Fruit fly (Drosophila melanogaster) Kc167 (cell line): Measurements from ENCODE around the gene CG7916.

Experiments used
- Myc ChIP-seq: fragments of >200 bp; optimal IDR thresholded peaks from 2 replicates; lab custom pipeline; 2017; ENCODE audit warnings: missing external identifiers
- Sin3A ChIP-seq: fragments of >200 bp; optimal IDR thresholded peaks from 2 replicates; lab custom pipeline; 2018; ENCODE audit warnings: missing external identifiers
- h ChIP-seq: fragments of >200 bp; optimal IDR thresholded peaks from 3 replicates; lab custom pipeline; 2018; ENCODE audit warnings: missing external identifiers
- insv ChIP-seq: fragments of >200 bp; optimal IDR thresholded peaks from 3 replicates; lab custom pipeline; 2018; ENCODE audit warnings: missing external identifiers
- psq ChIP-seq: fragments of >200 bp; optimal IDR thresholded peaks from 2 replicates; lab custom pipeline; 2017; ENCODE audit warnings: missing external identifiers
- ttk ChIP-seq: sonication (Bioruptor generic); optimal IDR thresholded peaks from 2 replicates; lab custom pipeline; 2017; ENCODE audit warnings: missing external identifiers

Gene CG7916

dm6 chr2L:13813604-13814178 is 32.9 kb upstream of the CG7916 start, which contains the start of gene Sos:
Gene Sos, plus strand, starts transcription at chr2L:13813816.
- TF ChIP-seq h (lab: Kevin White, UChicago) (no peak), psq (lab: Kevin White, UChicago) (no peak), ttk (no peak)

dm6 chr2L:13820176-13820575 is 26.4 kb upstream of the CG7916 start:
- TF ChIP-seq ttk = no peak
- no peak for TF ChIP-seq psq (lab: Kevin White, UChicago)
- no peak for TF ChIP-seq h (lab: Kevin White, UChicago)
- TF ChIP-seq Myc (lab: Kevin White, UChicago) = no peak
- TF ChIP-seq Sin3A (lab: Kevin White, UChicago) = no peak
- TF ChIP-seq insv (lab: Kevin White, UChicago) = no peak

- no peak for TF ChIP-seq Myc (lab: Kevin White, UChicago)
- TF ChIP-seq ttk = no peak
- no peak for TF ChIP-seq insv (lab: Kevin White, UChicago)
- TF ChIP-seq psq (lab: Kevin White, UChicago) = no peak
- no peak for TF ChIP-seq Sin3A (lab: Kevin White, UChicago)
- TF ChIP-seq h (lab: Kevin White, UChicago) = no peak
These were observed 25.6 kb upstream of the CG7916 start, which contains the start of gene b for dm6 chr2L:13820948-13821347. Gene b, plus strand, starts transcription at chr2L:13821248.

- TF ChIP-seq Sin3A (lab: Kevin White, UChicago) (no peak), ttk (no peak), insv (lab: Kevin White, UChicago) (no peak), h (lab: Kevin White, UChicago) (no peak), Myc (lab: Kevin White, UChicago) (no peak), psq (lab: Kevin White, UChicago) (no peak)
These were observed 19.0 kb upstream of the CG7916 start, which contains the start of gene PolG1 for dm6 chr2L:13827557-13827956. Gene PolG1, minus strand, starts transcription at chr2L:13827772.

- TF ChIP-seq ttk (no peak), insv (lab: Kevin White, UChicago) (no peak), Myc (lab: Kevin White, UChicago) (no peak), Sin3A (lab: Kevin White, UChicago) (no peak), psq (lab: Kevin White, UChicago) (no peak), h (lab: Kevin White, UChicago) (no peak)
These were observed 17.0 kb upstream of the CG7916 start, which contains the start of the genes Arpc1 and Orc5 for dm6 chr2L:13829540-13829939. Gene Arpc1, minus strand, starts transcription at chr2L:13829741. Gene Orc5, plus strand, starts transcription at chr2L:13829837.

dm6 chr2L:13833058-13833457 is 13.5 kb upstream of the CG7916 start, which contains the start of the genes GatC, PolG2 and Polr2C:
Gene GatC, minus strand, starts transcription at chr2L:13833105.
Gene PolG2, minus strand, starts transcription at chr2L:13833105.
Gene Polr2C, plus strand, starts transcription at chr2L:13833337.
- no peak for TF ChIP-seq psq (lab: Kevin White, UChicago)
- no peak for TF ChIP-seq ttk
- TF ChIP-seq h (lab: Kevin White, UChicago) = no peak
- no peak for TF ChIP-seq Sin3A (lab: Kevin White, UChicago)
- TF ChIP-seq insv (lab: Kevin White, UChicago) = no peak
- TF ChIP-seq Myc (lab: Kevin White, UChicago) = no peak

dm6 chr2L:13835002-13835910 is 11.3 kb upstream of the CG7916 start, which contains the start of the genes mRpS23 and CenG1A:
Gene mRpS23, minus strand, starts transcription at chr2L:13835072.
Gene CenG1A, plus strand, starts transcription at chr2L:13835564.
- TF ChIP-seq Sin3A (lab: Kevin White, UChicago) (peak; percentile 60), Myc (lab: Kevin White, UChicago) (no peak)

dm6 chr2L:13835959-13836358 is 10.6 kb upstream of the CG7916 start:
- TF ChIP-seq insv (lab: Kevin White, UChicago) (no peak), h (lab: Kevin White, UChicago) (no peak), psq (lab: Kevin White, UChicago) (no peak), ttk (no peak), Myc (lab: Kevin White, UChicago) (no peak), Sin3A (lab: Kevin White, UChicago) (no peak)

- TF ChIP-seq psq (lab: Kevin White, UChicago) (no peak), ttk (no peak), insv (lab: Kevin White, UChicago) (no peak), Sin3A (lab: Kevin White, UChicago) (no peak), h (lab: Kevin White, UChicago) (no peak)
These were observed 9.0 kb upstream of the CG7916 start for dm6 chr2L:13837579-13837978.

dm6 chr2L:13838647-13839390 is 7.7 kb upstream of the CG7916 start:
- TF ChIP-seq ttk (no peak), Sin3A (lab: Kevin White, UChicago) (no peak), Myc (lab: Kevin White, UChicago) (no peak), h (lab: Kevin White, UChicago) (no peak)

dm6 chr2L:13839744-13840151 is 6.8 kb upstream of the CG7916 start:
- TF ChIP-seq ttk (no peak), psq (lab: Kevin White, UChicago) (no peak), h (lab: Kevin White, UChicago) (no peak), Sin3A (lab: Kevin White, UChicago) (no peak), insv (lab: Kevin White, UChicago) (no peak), Myc (lab: Kevin White, UChicago) (no peak)
